Worm (Caenorhabditis elegans) whole organism, L4 larva: Measurements from ENCODE around the gene map-1.

Experiments used
- fkh-10 ChIP-seq: fragments of 150-350 bp; optimal IDR thresholded peaks from 2 replicates; lab custom pipeline; 2014; ENCODE audit warnings: missing biosample characterization, missing genetic modification reagents, missing genetic modification characterization
- lin-15B ChIP-seq: fragments of 150-350 bp; sonication (generic microtip); optimal IDR thresholded peaks from 3 replicates; lab custom pipeline; 2014; ENCODE audit warnings: missing biosample characterization, missing genetic modification characterization
- lsy-2 ChIP-seq, 2 experiments: fragments of 150-350 bp in 1 of 2; sonication (generic microtip) in 1 of 2; optimal IDR thresholded peaks; 2 replicates each; lab custom pipeline; 2014 to 2017; ENCODE audit warnings: missing biosample characterization in 2 of 2, missing genetic modification characterization in 2 of 2
- nhr-77 ChIP-seq: fragments of 150-350 bp; optimal IDR thresholded peaks from 2 replicates; lab custom pipeline; 2014; ENCODE audit warnings: missing biosample characterization, missing genetic modification characterization

DNA sequence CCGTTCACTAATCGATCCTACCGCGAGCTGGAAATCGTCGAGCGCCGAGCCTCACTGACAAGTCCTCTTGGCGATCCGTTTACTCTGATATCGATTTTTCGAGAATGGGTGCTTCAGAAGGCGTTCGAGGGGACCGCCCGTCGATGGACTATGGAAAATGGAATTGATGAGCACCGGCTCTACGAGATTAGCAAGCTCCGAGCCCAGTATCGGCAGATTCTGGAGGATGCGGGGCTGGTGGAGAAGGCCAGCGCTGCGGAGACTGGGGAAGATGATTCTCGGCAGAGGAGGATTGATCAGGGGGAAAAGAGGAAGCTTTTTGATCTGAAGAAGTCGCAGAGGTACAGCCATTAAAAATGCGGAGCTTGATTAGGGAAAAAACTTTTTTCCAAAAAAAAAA lies 44.8 kb upstream of the map-1 start:
- no peak for TF ChIP-seq lin-15B
- no peak for TF ChIP-seq nhr-77 (tag; lab: Kevin White, UChicago)
- no peak for TF ChIP-seq lsy-2 (tag; optimal IDR thresholded peaks at IDR 0.05; lab: Kevin White, UChicago)
- TF ChIP-seq fkh-10 (GFP tag; lab: Kevin White, UChicago) = no peak
